Worm (Caenorhabditis elegans): Measurements from ENCODE around the gene F53F1.3.
"Not testable (repeated sequence)": the region's sequence is repeated elsewhere in the genome, so short reads cannot be mapped to it uniquely, and the experiment has no call there.

F53F1.3 gene

DNA sequence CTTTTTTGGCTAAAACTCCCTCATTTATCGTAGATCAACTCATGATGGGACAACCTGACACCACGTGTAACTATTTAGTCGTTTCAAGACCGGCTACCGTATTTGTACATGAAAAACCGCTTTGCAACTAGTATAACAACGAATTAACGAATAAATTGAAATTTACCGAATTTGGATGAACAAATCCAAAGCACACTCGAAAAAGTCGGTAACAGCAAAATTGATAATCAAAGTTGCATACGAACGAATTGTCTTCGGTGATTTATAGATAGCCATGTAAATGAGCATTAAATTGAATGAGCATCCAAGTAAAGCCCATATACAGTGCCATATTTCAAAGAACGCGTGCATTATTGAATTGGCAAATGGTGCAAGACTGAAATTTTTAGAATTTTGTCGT, 24.3 kb downstream of the F53F1.3 start, which contains the start of gene srd-17:
Gene srd-17, minus strand, starts transcription at position 351 of the 400 bp plus-strand sequence.
- no peak for TF ChIP-seq B0310.2 (tag; optimal IDR thresholded peaks at IDR 0.05)
- TF ChIP-seq ceh-36 (tag; optimal IDR thresholded peaks at IDR 0.05), result no peak
- TF ChIP-seq scrt-1 (GFP tag; IDR thresholded peaks at IDR 0.05), result no peak
- TF ChIP-seq ets-7 (tag; optimal IDR thresholded peaks at IDR 0.05), result no peak
- TF ChIP-seq pes-1 (GFP tag; IDR thresholded peaks at IDR 0.05), result no peak
- no peak for TF ChIP-seq sea-1 (GFP tag; conservative IDR thresholded peaks at IDR 0.05)
- no peak for TF ChIP-seq F13C5.2 (tag; optimal IDR thresholded peaks at IDR 0.05)
- no peak for TF ChIP-seq hmbx-1 (tag; optimal IDR thresholded peaks at IDR 0.05)
- TF ChIP-seq ama-1 (optimal IDR thresholded peaks at IDR 0.05), result no peak
- no peak for TF ChIP-seq tbx-11 (GFP tag; IDR thresholded peaks at IDR 0.05)
- TF ChIP-seq flt-1 (GFP tag; IDR thresholded peaks at IDR 0.05), result no peak
- no peak for TF ChIP-seq hnd-1 (tag; optimal IDR thresholded peaks at IDR 0.05)

- TF ChIP-seq ets-7 (tag; optimal IDR thresholded peaks at IDR 0.05) (no peak), hmg-4 (GFP tag; optimal IDR thresholded peaks at IDR 0.05) (no peak), tbx-11 (GFP tag; IDR thresholded peaks at IDR 0.05) (no peak), F13C5.2 (tag; optimal IDR thresholded peaks at IDR 0.05) (peak; percentile 33)
These were observed 29.5 kb downstream of the F53F1.3 start, which contains the start of gene mes-4 for ce11 chrV:13437473-13438074. Gene mes-4, minus strand, starts transcription at chrV:13437545.

DNA sequence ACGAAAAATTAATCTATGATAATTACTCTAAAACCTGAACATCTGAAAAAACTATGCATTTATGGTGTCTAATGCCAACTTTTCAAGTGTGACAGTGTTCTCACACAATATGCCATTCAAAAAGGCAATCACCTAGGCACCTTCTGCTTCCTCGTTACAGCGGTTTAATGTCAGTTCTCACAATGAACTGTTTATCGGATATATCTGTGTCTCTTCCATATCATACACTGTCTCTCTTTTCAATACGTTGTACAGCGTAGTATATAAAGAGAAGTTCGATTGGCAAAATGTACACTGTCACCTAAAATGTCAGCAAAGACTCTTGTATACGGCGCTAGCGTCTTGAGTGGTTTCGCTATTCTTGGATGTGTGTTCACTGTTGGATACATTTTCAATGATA, 33.6 kb downstream of the F53F1.3 start, which contains the start of gene col-162:
Gene col-162, plus strand, starts transcription at position 301 of the 400 bp plus-strand sequence.
- TF ChIP-seq hnd-1 (tag; optimal IDR thresholded peaks at IDR 0.05) (no peak), hmg-4 (GFP tag; optimal IDR thresholded peaks at IDR 0.05) (no peak), sea-1 (GFP tag; conservative IDR thresholded peaks at IDR 0.05) (no peak), ets-7 (tag; optimal IDR thresholded peaks at IDR 0.05) (no peak), tbx-37 (GFP tag; conservative IDR thresholded peaks at IDR 0.05) (no peak), ceh-36 (tag; optimal IDR thresholded peaks at IDR 0.05) (no peak), flt-1 (GFP tag; IDR thresholded peaks at IDR 0.05) (no peak), tra-4 (tag; optimal IDR thresholded peaks at IDR 0.05) (no peak), pes-1 (GFP tag; IDR thresholded peaks at IDR 0.05) (no peak), ceh-13 (GFP tag; optimal IDR thresholded peaks at IDR 0.05) (no peak), aly-1 (tag; optimal IDR thresholded peaks at IDR 0.05) (no peak), F13C5.2 (tag; optimal IDR thresholded peaks at IDR 0.05) (no peak), ama-1 (optimal IDR thresholded peaks at IDR 0.05) (no peak), tbx-11 (GFP tag; IDR thresholded peaks at IDR 0.05) (no peak), scrt-1 (GFP tag; IDR thresholded peaks at IDR 0.05) (no peak), hmbx-1 (tag; optimal IDR thresholded peaks at IDR 0.05) (no peak), B0310.2 (tag; optimal IDR thresholded peaks at IDR 0.05) (no peak)

ce11 chrV:13442819-13443218, 34.8 kb downstream of the F53F1.3 start:
- no peak for TF ChIP-seq flt-1 (GFP tag; IDR thresholded peaks at IDR 0.05)
- no peak for TF ChIP-seq pes-1 (GFP tag; IDR thresholded peaks at IDR 0.05)
- TF ChIP-seq ama-1 (optimal IDR thresholded peaks at IDR 0.05), result no peak
- TF ChIP-seq F13C5.2 (tag; optimal IDR thresholded peaks at IDR 0.05), result no peak
- no peak for TF ChIP-seq scrt-1 (GFP tag; IDR thresholded peaks at IDR 0.05)
- TF ChIP-seq aly-1 (tag; optimal IDR thresholded peaks at IDR 0.05), result no peak
- TF ChIP-seq ceh-36 (tag; optimal IDR thresholded peaks at IDR 0.05), result no peak
- TF ChIP-seq tbx-11 (GFP tag; IDR thresholded peaks at IDR 0.05), result no peak
- TF ChIP-seq ceh-13 (GFP tag; optimal IDR thresholded peaks at IDR 0.05), result no peak

DNA sequence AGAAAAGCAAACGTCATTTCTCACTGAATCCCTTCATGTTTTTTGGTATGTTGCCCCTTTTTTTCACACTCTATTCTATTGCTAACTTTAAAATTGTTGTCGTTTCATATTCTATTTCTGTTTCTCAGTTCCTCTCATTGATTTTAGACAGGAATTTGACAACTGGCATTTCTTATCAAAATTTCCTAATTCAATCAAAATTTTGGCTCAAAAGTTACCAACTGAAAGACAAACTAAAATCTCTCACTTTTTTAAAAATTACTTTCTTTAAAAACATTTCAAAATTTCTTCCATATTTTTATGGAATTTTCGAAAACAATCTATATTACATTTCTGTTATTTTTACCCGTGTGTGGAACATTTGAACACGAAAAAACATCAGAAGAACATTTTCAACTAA, 35.5 kb downstream of the F53F1.3 start, which contains the start of gene Y2H9A.6:
Gene Y2H9A.6, plus strand, starts transcription at position 301 of the 400 bp plus-strand sequence.
- TF ChIP-seq tbx-11 (GFP tag; IDR thresholded peaks at IDR 0.05); ama-1 (optimal IDR thresholded peaks at IDR 0.05); ceh-13 (GFP tag; optimal IDR thresholded peaks at IDR 0.05): not testable (repeated sequence)

DNA sequence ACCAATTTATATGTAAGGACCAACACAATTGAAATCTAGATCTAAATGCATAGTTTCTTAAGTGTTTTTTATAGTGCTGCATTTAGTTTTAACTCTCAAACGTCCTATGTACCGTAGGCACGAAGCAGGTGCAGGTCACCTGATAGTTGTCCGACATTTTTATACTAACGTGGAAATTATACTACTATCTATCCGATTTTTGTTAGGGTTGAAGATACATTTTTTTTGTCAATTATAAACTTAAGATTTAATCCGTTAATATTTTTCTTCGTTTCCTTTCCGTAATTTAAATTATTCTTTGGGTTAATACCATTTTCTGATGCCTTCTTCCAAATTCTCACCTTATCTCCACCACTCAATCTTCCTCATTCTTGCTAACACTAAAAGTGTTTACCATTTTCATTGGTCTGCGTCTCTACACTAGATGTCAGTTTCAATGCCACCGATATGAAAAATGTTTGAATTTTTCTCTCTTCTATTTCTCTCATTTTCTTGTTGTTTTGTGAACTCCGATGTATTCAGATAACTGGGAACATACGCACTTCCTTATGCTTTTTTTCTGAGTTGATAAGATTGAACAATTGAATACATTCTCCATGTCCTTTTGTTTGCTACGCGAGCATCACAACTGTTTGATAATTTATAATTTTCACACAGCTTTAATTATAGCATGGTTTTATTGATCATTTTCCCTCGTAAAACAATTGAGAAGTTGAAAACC, 37.3 kb downstream of the F53F1.3 start, which contains the start of gene Y2H9A.4:
Gene Y2H9A.4, plus strand, starts transcription at position 671 of the 721 bp plus-strand sequence.
- TF ChIP-seq hmg-4 (GFP tag; optimal IDR thresholded peaks at IDR 0.05) (no peak), scrt-1 (GFP tag; IDR thresholded peaks at IDR 0.05) (no peak), ceh-13 (GFP tag; optimal IDR thresholded peaks at IDR 0.05) (no peak), B0310.2 (tag; optimal IDR thresholded peaks at IDR 0.05) (no peak), F13C5.2 (tag; optimal IDR thresholded peaks at IDR 0.05) (no peak), pes-1 (GFP tag; IDR thresholded peaks at IDR 0.05) (no peak), flt-1 (GFP tag; IDR thresholded peaks at IDR 0.05) (no peak), hmbx-1 (tag; optimal IDR thresholded peaks at IDR 0.05) (no peak), ets-7 (tag; optimal IDR thresholded peaks at IDR 0.05) (no peak), tra-4 (tag; optimal IDR thresholded peaks at IDR 0.05) (no peak), aly-1 (tag; optimal IDR thresholded peaks at IDR 0.05) (no peak)

- TF ChIP-seq tbx-11 (GFP tag; IDR thresholded peaks at IDR 0.05), result no peak
These were observed 45.3 kb downstream of the F53F1.3 start, which contains the start of gene lurp-2 for ce11 chrV:13453334-13453733. Gene lurp-2, plus strand, starts transcription at chrV:13453634.

- TF ChIP-seq flt-1 (GFP tag; IDR thresholded peaks at IDR 0.05), result no peak
- no peak for TF ChIP-seq F13C5.2 (tag; optimal IDR thresholded peaks at IDR 0.05)
- TF ChIP-seq hnd-1 (tag; optimal IDR thresholded peaks at IDR 0.05), result no peak
These were observed 47.4 kb downstream of the F53F1.3 start, which contains the start of gene lurp-3 for ce11 chrV:13455448-13455847. Gene lurp-3, plus strand, starts transcription at chrV:13455748.

All from whole organism, early embryonic.